Worm (Caenorhabditis elegans): ENCODE results near the gene rpl-36.

ce11 chrIII:7142172-7142601 lies 37.9 kb upstream of the rpl-36 start:
- TF ChIP-seq C34F6.9 (tag; optimal IDR thresholded peaks at IDR 0.05) (no peak), nhr-10 (tag; optimal IDR thresholded peaks at IDR 0.05) (no peak), aly-2 (tag; optimal IDR thresholded peaks at IDR 0.05) (no peak), ama-1 (optimal IDR thresholded peaks at IDR 0.05) (peak; percentile 76), elt-3 (tag; optimal IDR thresholded peaks at IDR 0.05) (no peak), ztf-11 (tag; optimal IDR thresholded peaks at IDR 0.05) (no peak), nhr-6 (tag; optimal IDR thresholded peaks at IDR 0.05) (no peak), ZK546.5 (tag; optimal IDR thresholded peaks at IDR 0.05) (no peak), nhr-77 (tag; optimal IDR thresholded peaks at IDR 0.05) (no peak)
